Worm (Caenorhabditis elegans): ENCODE results near the gene T09A5.4.
A peak's percentile ranks its signal among the peaks of the same experiment; 100 is the strongest.

The T09A5.4 gene

DNA sequence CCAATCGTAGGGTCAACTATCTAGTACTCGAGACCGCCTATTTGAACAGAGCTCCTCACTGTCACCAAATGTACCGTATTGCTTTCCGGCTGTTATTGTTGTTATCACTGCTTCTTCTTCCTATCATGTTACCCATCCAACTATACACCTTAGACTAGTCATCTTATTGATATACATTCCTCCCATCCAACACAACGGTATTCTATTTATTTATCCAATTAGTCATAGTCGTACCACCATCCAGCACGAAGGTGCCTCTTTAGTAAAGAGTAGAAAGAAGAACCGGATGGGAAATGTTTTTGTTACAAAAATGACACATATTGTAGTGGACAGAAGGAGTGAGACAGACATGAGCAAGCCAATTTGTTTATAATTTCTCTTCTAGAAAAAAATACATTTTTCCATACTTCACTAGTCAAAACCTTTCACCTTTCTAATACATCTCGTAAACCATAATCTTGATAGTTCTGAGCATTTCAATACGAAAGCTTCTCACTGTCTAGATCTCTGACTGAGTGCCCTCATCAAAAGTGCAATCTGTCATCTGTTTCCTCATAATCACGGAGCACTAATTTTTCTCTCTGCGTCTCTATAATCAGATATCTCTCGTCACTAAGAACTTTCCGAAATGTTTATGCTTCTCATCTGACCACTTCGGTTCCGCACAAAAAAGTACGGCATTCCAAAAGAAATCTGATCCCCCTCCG is 35.7 kb upstream of the T09A5.4 start:
- TF ChIP-seq skn-1 (tag; optimal IDR thresholded peaks at IDR 0.05), result no peak
- no peak for TF ChIP-seq pqm-1 (tag; optimal IDR thresholded peaks at IDR 0.05)
- no peak for TF ChIP-seq efl-1 (optimal IDR thresholded peaks at IDR 0.05)
- peak in 1 of 2 experiments; percentile 50 for TF ChIP-seq efl-1 (GFP tag; optimal IDR thresholded peaks at IDR 0.05 in 1 of 2)

DNA sequence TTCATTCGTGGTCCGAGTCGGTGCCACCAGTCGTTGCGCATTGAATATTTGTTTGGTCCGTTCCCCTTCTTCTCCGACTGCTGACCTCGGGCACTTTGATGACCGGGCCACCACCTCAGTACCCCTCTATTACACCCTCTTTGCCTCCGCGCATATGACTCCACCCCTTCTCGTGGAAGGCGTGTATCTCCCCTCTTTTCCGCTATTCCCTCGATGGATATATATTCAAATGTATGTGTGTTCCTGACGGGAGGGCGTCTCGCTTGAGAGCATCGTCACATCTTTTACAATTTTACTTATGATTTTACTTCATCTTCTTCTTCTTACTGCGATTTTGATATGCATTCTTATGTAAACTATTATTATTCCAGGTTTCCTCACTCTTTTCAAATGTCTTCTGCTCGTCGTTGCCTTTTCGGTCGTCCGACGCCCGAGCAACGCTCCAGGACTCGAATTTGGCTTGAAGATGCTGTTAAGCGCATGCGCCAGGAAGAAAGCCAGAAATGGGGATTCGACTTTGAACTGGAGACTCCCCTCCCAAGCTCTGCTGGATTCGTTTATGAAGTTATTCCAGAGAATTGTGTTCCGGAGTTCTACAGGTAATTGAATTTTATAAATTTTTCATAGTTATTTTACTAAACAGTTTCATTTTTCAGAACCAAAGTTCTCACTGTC is 35.0 kb upstream of the T09A5.4 start, which contains the start of gene cki-1:
TSS of gene cki-1 (plus strand) at position 372 of the 675 bp plus-strand sequence.
- TF ChIP-seq swsn-7 (tag; optimal IDR thresholded peaks at IDR 0.05) (no peak), zip-4 (GFP tag; optimal IDR thresholded peaks at IDR 0.05) (no peak), nhr-85 (tag) (no peak), skn-1 (tag; optimal IDR thresholded peaks at IDR 0.05) (no peak), nhr-28 (tag; optimal IDR thresholded peaks at IDR 0.05) (no peak), grh-1 (GFP tag; IDR thresholded peaks at IDR 0.05) (no peak), snu-23 (GFP tag; optimal IDR thresholded peaks at IDR 0.05) (no peak), lin-35 (GFP tag; optimal IDR thresholded peaks at IDR 0.05) (no peak), lir-3 (tag; optimal IDR thresholded peaks at IDR 0.05; ENCODE audit: poor library complexity) (no peak), ztf-11 (tag; optimal IDR thresholded peaks at IDR 0.05) (peak in 1 of 2 experiments; percentile 22), nhr-47 (tag; optimal IDR thresholded peaks at IDR 0.05) (no peak), ceh-90 (tag; optimal IDR thresholded peaks at IDR 0.05) (no peak), rnt-1 (tag; optimal IDR thresholded peaks at IDR 0.05) (peak; percentile 4), snpc-4 (tag; optimal IDR thresholded peaks at IDR 0.05) (no peak)

DNA sequence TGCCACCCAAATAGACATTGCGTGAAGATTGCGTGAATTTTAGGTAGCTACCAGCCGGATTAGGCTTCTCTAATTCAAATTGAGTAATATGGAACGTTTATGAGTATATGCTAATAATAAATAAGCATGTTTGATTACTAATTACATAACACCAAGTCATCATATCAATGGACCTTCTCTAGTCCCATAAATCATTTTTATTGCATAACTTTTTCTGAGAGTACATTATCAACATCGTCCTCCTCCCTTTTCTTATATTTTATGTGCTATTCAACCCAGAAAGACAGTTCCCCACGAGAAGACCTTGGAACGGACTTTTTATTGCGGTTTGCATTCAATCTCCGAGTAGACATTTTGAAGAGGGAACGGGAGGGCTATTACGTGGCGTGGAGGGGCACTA is 33.7 kb upstream of the T09A5.4 start:
- TF ChIP-seq dpl-1 (GFP tag; optimal IDR thresholded peaks at IDR 0.05) (no peak), mep-1 (tag; optimal IDR thresholded peaks at IDR 0.05) (no peak), ama-1 (optimal IDR thresholded peaks at IDR 0.05) (peak; percentile 7)

- TF ChIP-seq egl-13 (tag; optimal IDR thresholded peaks at IDR 0.05) (no peak), grh-1 (GFP tag; IDR thresholded peaks at IDR 0.05) (no peak)
Measured at ce11 chrII:7813237-7813636, 32.7 kb upstream of the T09A5.4 start.

DNA sequence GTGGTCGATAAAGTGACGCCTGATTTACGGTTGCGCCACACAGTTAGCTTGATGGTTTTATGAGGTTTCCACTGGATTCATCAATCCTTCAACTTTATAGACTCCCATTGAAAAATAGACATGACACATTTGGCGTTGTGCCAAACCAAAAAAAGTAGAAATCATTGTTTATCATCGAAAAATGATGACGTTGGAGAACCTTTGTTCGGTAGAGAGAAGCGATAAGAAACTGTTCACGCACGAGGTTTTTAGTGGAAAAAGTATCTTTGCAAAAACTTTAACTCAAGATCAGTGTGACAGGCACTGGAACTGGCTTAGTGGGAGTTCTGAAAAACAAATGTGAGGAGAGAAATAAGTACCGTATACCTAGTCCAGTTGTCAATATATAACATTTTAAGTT is 32.3 kb upstream of the T09A5.4 start:
- TF ChIP-seq pqm-1 (tag; optimal IDR thresholded peaks at IDR 0.05), result no peak
- no peak for TF ChIP-seq lin-14 (GFP tag; optimal IDR thresholded peaks at IDR 0.05)
- TF ChIP-seq sox-4 (tag; optimal IDR thresholded peaks at IDR 0.05), result no peak
- TF ChIP-seq nhr-237 (tag; optimal IDR thresholded peaks at IDR 0.05), result no peak
- no peak for TF ChIP-seq hlh-17 (GFP tag; optimal IDR thresholded peaks at IDR 0.05; ENCODE audit: borderline replicate concordance)
- TF ChIP-seq Y116A8C.19 (tag; optimal IDR thresholded peaks at IDR 0.05; ENCODE audit: borderline replicate concordance), result no peak
- TF ChIP-seq lir-3 (tag; optimal IDR thresholded peaks at IDR 0.05; ENCODE audit: poor library complexity), result no peak
- no peak for TF ChIP-seq efl-1 (optimal IDR thresholded peaks at IDR 0.05)
- TF ChIP-seq efl-1 (GFP tag; optimal IDR thresholded peaks at IDR 0.05 in 1 of 2), result no peak
- no peak for TF ChIP-seq unc-98 (GFP tag; IDR thresholded peaks at IDR 0.05)
- no peak for TF ChIP-seq ets-5 (GFP tag; IDR thresholded peaks at IDR 0.05)
- no peak for TF ChIP-seq blmp-1 (tag; optimal IDR thresholded peaks at IDR 0.05)
- no peak for TF ChIP-seq nhr-20 (tag; optimal IDR thresholded peaks at IDR 0.05)
- no peak for TF ChIP-seq aly-2 (tag; optimal IDR thresholded peaks at IDR 0.05)

DNA sequence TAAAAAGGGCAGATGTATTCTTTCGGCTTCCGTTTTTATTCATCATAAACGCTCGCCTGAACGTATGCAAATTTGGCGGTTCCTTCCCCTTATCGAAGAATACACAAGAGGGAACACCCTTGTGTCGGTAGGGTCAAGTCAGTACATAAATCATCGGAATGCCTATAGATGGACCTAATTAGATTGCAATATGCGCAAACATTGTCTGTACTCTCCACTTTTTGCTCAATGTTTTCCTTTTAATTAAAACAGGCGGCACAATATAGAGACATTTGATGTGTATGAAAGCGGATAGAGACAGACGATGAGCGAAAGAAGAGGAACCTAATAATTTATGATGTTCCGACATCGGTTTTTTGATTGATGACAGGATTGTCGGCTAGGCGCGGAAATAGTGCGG is 31.8 kb upstream of the T09A5.4 start:
- TF ChIP-seq nhr-11 (tag; optimal IDR thresholded peaks at IDR 0.05), result no peak
- TF ChIP-seq C16A3.4 (tag; optimal IDR thresholded peaks at IDR 0.05), result no peak
- no peak for TF ChIP-seq Y116A8C.19 (tag; optimal IDR thresholded peaks at IDR 0.05; ENCODE audit: borderline replicate concordance)
- TF ChIP-seq mep-1 (tag; optimal IDR thresholded peaks at IDR 0.05), result no peak
- TF ChIP-seq nhr-28 (tag; optimal IDR thresholded peaks at IDR 0.05), result no peak
- no peak for TF ChIP-seq lin-39 (tag; optimal IDR thresholded peaks at IDR 0.05)
- no peak for TF ChIP-seq lin-35 (GFP tag; optimal IDR thresholded peaks at IDR 0.05)
- TF ChIP-seq efl-1 (optimal IDR thresholded peaks at IDR 0.05), result no peak
- TF ChIP-seq efl-1 (GFP tag; optimal IDR thresholded peaks at IDR 0.05 in 1 of 2), result no peak
- no peak for TF ChIP-seq unc-30 (tag; optimal IDR thresholded peaks at IDR 0.05)
- no peak for TF ChIP-seq blmp-1 (tag; optimal IDR thresholded peaks at IDR 0.05)
- TF ChIP-seq nhr-20 (tag; optimal IDR thresholded peaks at IDR 0.05), result no peak
- TF ChIP-seq lin-15B (tag; optimal IDR thresholded peaks at IDR 0.05), result no peak
- TF ChIP-seq isw-1 (GFP tag; IDR thresholded peaks at IDR 0.05), result no peak
- TF ChIP-seq unc-86 (tag; optimal IDR thresholded peaks at IDR 0.05), result peak; percentile 50
- no peak for TF ChIP-seq mdl-1 (tag; optimal IDR thresholded peaks at IDR 0.05)
- TF ChIP-seq rnt-1 (tag; optimal IDR thresholded peaks at IDR 0.05), result no peak
- TF ChIP-seq sptf-1 (tag; optimal IDR thresholded peaks at IDR 0.05), result no peak
- no peak for TF ChIP-seq C34B4.2 (tag; optimal IDR thresholded peaks at IDR 0.05)
- no peak for TF ChIP-seq zip-4 (GFP tag; optimal IDR thresholded peaks at IDR 0.05)
